Worm (Caenorhabditis elegans): ENCODE data around the gene snx-17.

DNA sequence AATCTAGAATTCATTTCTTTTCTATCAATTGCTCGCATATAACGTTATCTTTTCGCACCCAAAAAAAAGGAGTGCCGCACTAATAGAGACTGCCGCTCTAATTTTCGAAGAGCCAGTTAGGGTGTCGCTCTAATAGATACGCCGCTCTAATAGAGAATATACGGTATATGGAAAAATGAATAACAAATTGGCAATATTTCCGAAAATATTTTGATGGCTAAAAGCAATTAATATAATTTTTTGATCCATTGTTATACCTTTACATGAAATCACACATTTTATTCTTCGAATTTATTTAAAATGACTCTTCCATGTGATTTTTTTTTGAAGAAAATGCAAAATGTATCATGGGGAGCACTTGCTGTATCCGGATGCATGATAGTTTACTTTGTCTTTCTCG lies 44.2 kb downstream of the snx-17 start, which contains the start of gene K03A11.4:
- no peak for TF ChIP-seq ceh-28 (tag; optimal IDR thresholded peaks at IDR 0.05)
- no peak for TF ChIP-seq nhr-12 (tag; optimal IDR thresholded peaks at IDR 0.05)
- TF ChIP-seq tbx-2 (tag; optimal IDR thresholded peaks at IDR 0.05) = no peak
- TF ChIP-seq nhr-11 (tag; optimal IDR thresholded peaks at IDR 0.05) = no peak
- no peak for TF ChIP-seq unc-39 (tag; optimal IDR thresholded peaks at IDR 0.05)
- TF ChIP-seq pha-4 (tag; optimal IDR thresholded peaks at IDR 0.05) = no peak
- TF ChIP-seq nhr-76 (tag; optimal IDR thresholded peaks at IDR 0.05) = no peak

Data from whole organism, L3 larva.